Fruit fly (Drosophila melanogaster) whole organism, embryonic: ENCODE measurements around the gene eIF2alpha.

Source experiments
- Ada2b ChIP-seq: fragments of 200-800 bp; sonication (Bioruptor generic); IDR thresholded peaks from 2 replicates; pipeline ENCODE4 v1.3.6; 2022; ENCODE audit warnings: missing biosample characterization, missing genetic modification characterization
- Blimp-1 ChIP-seq: fragments of 200-800 bp; sonication (Bioruptor generic); optimal IDR thresholded peaks from 3 replicates; lab custom pipeline; 2018; ENCODE audit warnings: missing biosample characterization, missing genetic modification characterization, mild to moderate bottlenecking, moderate library complexity, missing genetic modification reagents
- CG14014 ChIP-seq: fragments of 200-800 bp; sonication (Bioruptor generic); IDR thresholded peaks from 2 replicates; pipeline ENCODE4 v1.3.6; 2022; ENCODE audit warnings: missing biosample characterization, missing genetic modification characterization
- CG14710 ChIP-seq: fragments of 200-800 bp; sonication (Bioruptor generic); optimal IDR thresholded peaks from 3 replicates; lab custom pipeline; 2019; ENCODE audit warnings: missing biosample characterization, mild to moderate bottlenecking, missing genetic modification characterization, moderate library complexity
- CG14860 ChIP-seq: fragments of 200-800 bp; sonication (Bioruptor generic); IDR thresholded peaks from 3 replicates; pipeline ENCODE4 v1.3.6; 2022; ENCODE audit warnings: missing biosample characterization, missing genetic modification characterization; ENCODE audit not compliant: partially characterized antibody
- CG1529 ChIP-seq: fragments of 200-800 bp; sonication (Bioruptor generic); optimal IDR thresholded peaks from 3 replicates; lab custom pipeline; 2018; ENCODE audit warnings: missing biosample characterization, missing genetic modification characterization
- CG15514 ChIP-seq: fragments of 200-800 bp; sonication (Bioruptor generic); optimal IDR thresholded peaks from 3 replicates; lab custom pipeline; 2017; ENCODE audit warnings: missing biosample characterization, missing genetic modification characterization, mild to moderate bottlenecking, moderate library complexity, missing genetic modification reagents
- CG1603 ChIP-seq: fragments of 200-800 bp; sonication (Bioruptor generic); optimal IDR thresholded peaks from 2 replicates; lab custom pipeline; 2019; ENCODE audit warnings: missing biosample characterization, mild to moderate bottlenecking, missing genetic modification characterization, moderate library complexity
- CG16815 ChIP-seq: fragments of 200-800 bp; sonication (Bioruptor generic); optimal IDR thresholded peaks from 3 replicates; lab custom pipeline; 2017; ENCODE audit warnings: missing biosample characterization, mild to moderate bottlenecking, missing genetic modification characterization
- CG16863 ChIP-seq: fragments of 200-800 bp; sonication (Bioruptor generic); optimal IDR thresholded peaks from 3 replicates; lab custom pipeline; 2016; ENCODE audit warnings: missing biosample characterization, missing genetic modification characterization
- CG2712 ChIP-seq: fragments of 200-800 bp; optimal IDR thresholded peaks from 3 replicates; lab custom pipeline; 2019; ENCODE audit warnings: missing biosample characterization, mild to moderate bottlenecking, missing genetic modification characterization, moderate library complexity
- CG32772 ChIP-seq: fragments of 200-800 bp; sonication (Bioruptor generic); IDR thresholded peaks from 2 replicates; pipeline ENCODE4 v1.3.6; 2022; ENCODE audit warnings: missing biosample characterization, missing genetic modification characterization
- CG34224 ChIP-seq: fragments of 200-800 bp; sonication (Bioruptor generic); IDR thresholded peaks from 3 replicates; pipeline ENCODE4 v1.3.6; 2022; ENCODE audit warnings: missing biosample characterization, missing genetic modification characterization; ENCODE audit not compliant: partially characterized antibody
- CG34376 ChIP-seq: fragments of 200-800 bp; sonication (Bioruptor generic); optimal IDR thresholded peaks from 2 replicates; lab custom pipeline; 2018; ENCODE audit warnings: missing biosample characterization, mild to moderate bottlenecking, missing genetic modification characterization
- CG3995 ChIP-seq: fragments of 200-800 bp; sonication (Bioruptor generic); optimal IDR thresholded peaks from 3 replicates; lab custom pipeline; 2016; ENCODE audit warnings: missing biosample characterization, missing genetic modification characterization
- CG42726 ChIP-seq: fragments of 200-800 bp; sonication (Bioruptor generic); IDR thresholded peaks from 2 replicates; pipeline ENCODE4 v1.3.6; 2022; ENCODE audit warnings: missing biosample characterization, missing genetic modification characterization; ENCODE audit not compliant: partially characterized antibody
- CG4617 ChIP-seq: fragments of 200-800 bp; sonication (Bioruptor generic); optimal IDR thresholded peaks from 3 replicates; lab custom pipeline; 2016; ENCODE audit warnings: missing biosample characterization, missing genetic modification characterization, borderline replicate concordance
- CG7928 ChIP-seq: fragments of 200-800 bp; sonication (Bioruptor generic); optimal IDR thresholded peaks from 2 replicates; lab custom pipeline; 2017; ENCODE audit warnings: missing biosample characterization, mild to moderate bottlenecking, missing genetic modification characterization
- CG7963 ChIP-seq: fragments of 200-800 bp; sonication (Bioruptor generic); IDR thresholded peaks from 3 replicates; pipeline ENCODE4 v1.3.6; 2022; ENCODE audit warnings: missing biosample characterization, missing genetic modification characterization; ENCODE audit not compliant: partially characterized antibody
- Chrac-16 ChIP-seq: fragments of 200-800 bp; sonication (Bioruptor generic); optimal IDR thresholded peaks from 3 replicates; lab custom pipeline; 2016; ENCODE audit warnings: missing biosample characterization, missing genetic modification characterization
- Dp ChIP-seq: fragments of 200-800 bp; sonication (Bioruptor generic); optimal IDR thresholded peaks from 2 replicates; lab custom pipeline; 2018; ENCODE audit warnings: missing biosample characterization, mild to moderate bottlenecking, missing genetic modification characterization, moderate library complexity
- Drgx ChIP-seq: fragments of 200-800 bp; sonication (Bioruptor generic); IDR thresholded peaks from 2 replicates; pipeline ENCODE4 v1.3.6; 2022; ENCODE audit warnings: missing biosample characterization, missing genetic modification characterization
- E2f2 ChIP-seq: fragments of 200-800 bp; sonication (Bioruptor generic); IDR thresholded peaks from 2 replicates; pipeline ENCODE4 v1.3.6; 2022; ENCODE audit warnings: missing biosample characterization, missing genetic modification characterization
- Eip74EF ChIP-seq, 2 experiments: fragments of 200-800 bp in 1 of 2; fragments of >200 bp in 1 of 2; sonication (Bioruptor generic) in 1 of 2; optimal IDR thresholded peaks; 2 replicates each; lab custom pipeline; 2017 to 2019; ENCODE audit warnings: missing biosample characterization in 2 of 2, missing genetic modification characterization in 2 of 2, mild to moderate bottlenecking in 1 of 2, moderate library complexity in 1 of 2
- Fer1 ChIP-seq: fragments of 200-800 bp; sonication (Bioruptor generic); optimal IDR thresholded peaks from 2 replicates; lab custom pipeline; 2017; ENCODE audit warnings: missing biosample characterization, mild to moderate bottlenecking, missing genetic modification characterization
- Fer3 ChIP-seq: fragments of 200-800 bp; sonication (Bioruptor generic); optimal IDR thresholded peaks from 2 replicates; lab custom pipeline; 2018; ENCODE audit warnings: missing biosample characterization, mild to moderate bottlenecking, missing genetic modification characterization, moderate library complexity
- Lhr ChIP-seq: fragments of 200-800 bp; sonication (Bioruptor generic); optimal IDR thresholded peaks from 3 replicates; lab custom pipeline; 2017; ENCODE audit warnings: mild to moderate bottlenecking, missing biosample characterization, missing genetic modification reagents, missing genetic modification characterization
- MBD-R2 ChIP-seq: fragments of 200-800 bp; sonication (Bioruptor generic); IDR thresholded peaks from 2 replicates; pipeline ENCODE4 v1.3.6; 2022; ENCODE audit warnings: missing biosample characterization, missing genetic modification characterization
- Nf-YC ChIP-seq: fragments of 200-800 bp; optimal IDR thresholded peaks from 3 replicates; lab custom pipeline; 2019; ENCODE audit warnings: missing biosample characterization, mild to moderate bottlenecking, missing genetic modification characterization, moderate library complexity
- Opbp ChIP-seq: fragments of 200-800 bp; sonication (Bioruptor generic); IDR thresholded peaks from 3 replicates; pipeline ENCODE4 v1.3.6; 2022; ENCODE audit warnings: missing biosample characterization, missing genetic modification characterization; ENCODE audit not compliant: partially characterized antibody
- Six4 ChIP-seq: fragments of 200-800 bp; sonication (Bioruptor generic); optimal IDR thresholded peaks from 2 replicates; lab custom pipeline; 2016; ENCODE audit warnings: missing biosample characterization, missing genetic modification characterization
- Spps ChIP-seq: fragments of 200-800 bp; sonication (Bioruptor generic); optimal IDR thresholded peaks from 2 replicates; lab custom pipeline; 2018; ENCODE audit warnings: missing biosample characterization, mild to moderate bottlenecking, missing genetic modification characterization
- YL-1 ChIP-seq: fragments of 200-800 bp; sonication (Bioruptor generic); optimal IDR thresholded peaks from 3 replicates; lab custom pipeline; 2017; ENCODE audit warnings: missing biosample characterization, mild to moderate bottlenecking, missing genetic modification characterization
- amos ChIP-seq: fragments of 200-800 bp; sonication (Bioruptor generic); IDR thresholded peaks from 2 replicates; pipeline ENCODE4 v1.3.6; 2022; ENCODE audit warnings: missing biosample characterization, missing genetic modification characterization; ENCODE audit not compliant: partially characterized antibody
- ato ChIP-seq: fragments of 200-800 bp; sonication (Bioruptor generic); IDR thresholded peaks from 2 replicates; pipeline ENCODE4 v1.3.6; 2022; ENCODE audit warnings: missing biosample characterization, missing genetic modification characterization; ENCODE audit not compliant: partially characterized antibody
- cwo ChIP-seq: fragments of 200-800 bp; sonication (Bioruptor generic); optimal IDR thresholded peaks from 3 replicates; lab custom pipeline; 2017; ENCODE audit warnings: missing biosample characterization, missing genetic modification characterization, mild to moderate bottlenecking, moderate library complexity, missing genetic modification reagents
- dmrt11E ChIP-seq: fragments of 200-800 bp; sonication (Bioruptor generic); optimal IDR thresholded peaks from 3 replicates; lab custom pipeline; 2018; ENCODE audit warnings: missing biosample characterization, mild to moderate bottlenecking, missing genetic modification characterization, moderate library complexity
- ewg ChIP-seq: fragments of 200-800 bp; sonication (Bioruptor generic); optimal IDR thresholded peaks from 3 replicates; lab custom pipeline; 2017; ENCODE audit warnings: mild to moderate bottlenecking, missing biosample characterization, missing genetic modification reagents, missing genetic modification characterization
- hkb ChIP-seq, 2 experiments: fragments of 200-800 bp in 1 of 2; fragments of >200 bp in 1 of 2; sonication (Bioruptor generic) in 1 of 2; IDR thresholded peaks in 1 of 2; optimal IDR thresholded peaks in 1 of 2; 2 replicates each; pipeline versions ENCODE4 v1.3.6 to Lab custom; 2017 to 2022; ENCODE audit warnings: missing biosample characterization in 1 of 2, missing genetic modification characterization in 1 of 2
- lbe ChIP-seq: fragments of 200-800 bp; sonication (Bioruptor generic); optimal IDR thresholded peaks from 2 replicates; lab custom pipeline; 2016; ENCODE audit warnings: missing biosample characterization, mild to moderate bottlenecking, missing genetic modification characterization
- lilli ChIP-seq: fragments of 200-800 bp; sonication (Bioruptor generic); optimal IDR thresholded peaks from 3 replicates; lab custom pipeline; 2016; ENCODE audit warnings: missing biosample characterization, missing genetic modification characterization
- luna ChIP-seq: fragments of 200-800 bp; sonication (Bioruptor generic); optimal IDR thresholded peaks from 2 replicates; lab custom pipeline; 2016; ENCODE audit warnings: missing biosample characterization, missing genetic modification characterization
- mirr ChIP-seq: fragments of 200-800 bp; sonication (Bioruptor generic); optimal IDR thresholded peaks from 3 replicates; lab custom pipeline; 2018; ENCODE audit warnings: missing biosample characterization, mild to moderate bottlenecking, missing genetic modification characterization
- pzg ChIP-seq: fragments of 200-800 bp; sonication (Bioruptor generic); optimal IDR thresholded peaks from 3 replicates; lab custom pipeline; 2018; ENCODE audit warnings: missing biosample characterization, mild to moderate bottlenecking, missing genetic modification characterization, moderate library complexity
- ro ChIP-seq: fragments of 200-800 bp; sonication (Bioruptor generic); IDR thresholded peaks from 2 replicates; pipeline ENCODE4 v1.3.6; 2022; ENCODE audit warnings: missing biosample characterization, missing genetic modification characterization
- sima ChIP-seq: fragments of 200-800 bp; sonication (Bioruptor generic); optimal IDR thresholded peaks from 2 replicates; lab custom pipeline; 2016; ENCODE audit warnings: missing biosample characterization, missing genetic modification characterization
- sob ChIP-seq: fragments of 200-800 bp; sonication (Bioruptor generic); IDR thresholded peaks from 2 replicates; pipeline ENCODE4 v1.3.6; 2022; ENCODE audit warnings: missing biosample characterization, missing genetic modification characterization

The eIF2alpha gene

dm6 chrX:16421899-16422412 is 24.8 kb downstream of the eIF2alpha start, which contains the start of gene AnxB11 (continued):
- TF ChIP-seq E2f2 (GFP tag; lab: Robert Waterston, UW) (no peak; the same call in 1 of the 2 replicates), sob (peak; percentile 26; the same call in 1 of the 2 replicates), Spps (tag; lab: Kevin White, UChicago) (no peak), ewg (GFP tag; lab: Kevin White, UChicago) (no peak), Fer1 (GFP tag; lab: Kevin White, UChicago) (peak; percentile 29), CG16863 (GFP tag; lab: Kevin White, UChicago) (peak; percentile 2), CG34224 (peak; percentile 45; the same call in 2 of the 3 replicates), Chrac-16 (GFP tag; lab: Kevin White, UChicago) (no peak), Ada2b (no peak), Six4 (no peak), Lhr (GFP tag; lab: Kevin White, UChicago) (no peak), mirr (GFP tag; lab: Kevin White, UChicago) (peak; percentile 56), lbe (GFP tag; lab: Kevin White, UChicago) (peak; percentile 11), CG1529 (peak; percentile 86), lilli (GFP tag; lab: Kevin White, UChicago) (no peak), CG4617 (GFP tag; lab: Kevin White, UChicago) (peak; percentile 23), cwo (peak; percentile 25), CG32772 (no peak), CG1603 (tag; lab: Kevin White, UChicago) (peak; percentile 37), CG7963 (GFP tag; lab: Robert Waterston, UW) (peak; percentile 84), Blimp-1 (GFP tag; lab: Kevin White, UChicago) (peak; percentile 22), CG14014 (GFP tag; lab: Robert Waterston, UW) (no peak), Drgx (GFP tag; lab: Robert Waterston, UW) (no peak), amos (peak; percentile 56; the same call in 1 of the 2 replicates), CG16815 (no peak), YL-1 (peak; percentile 13), CG14710 (tag; lab: Kevin White, UChicago) (no peak), Nf-YC (no peak), CG42726 (GFP tag; lab: Robert Waterston, UW) (peak; percentile 30; the same call in 1 of the 2 replicates), ato (GFP tag; lab: Robert Waterston, UW) (peak; percentile 76), dmrt11E (tag; lab: Kevin White, UChicago) (no peak), hkb (optimal IDR thresholded peaks at IDR 0.05; lab: Kevin White, UChicago) (no peak), hkb (GFP tag; IDR thresholded peaks at IDR 0.05; lab: Robert Waterston, UW) (0 out of 2 replicates have a peak, but pooled peaks have one; percentile 13), sima (GFP tag; lab: Kevin White, UChicago) (no peak), luna (GFP tag; lab: Kevin White, UChicago) (no peak), CG34376 (GFP tag; lab: Kevin White, UChicago) (peak; percentile 53), CG14860 (GFP tag; lab: Robert Waterston, UW) (peak; percentile 50), CG7928 (GFP tag; lab: Kevin White, UChicago) (peak; percentile 88), Eip74EF (GFP tag; optimal IDR thresholded peaks at IDR 0.05; lab: Kevin White, UChicago) (peak in 1 of 2 experiments; percentile 20), Dp (peak; percentile 70), CG15514 (GFP tag; lab: Kevin White, UChicago) (no peak), MBD-R2 (GFP tag; lab: Robert Waterston, UW) (peak; percentile 37; the same call in 1 of the 2 replicates), ro (GFP tag; lab: Robert Waterston, UW) (no peak), CG3995 (GFP tag; lab: Kevin White, UChicago) (peak; percentile 26), Opbp (peak; percentile 74; the same call in 2 of the 3 replicates), CG2712 (peak; percentile 23), pzg (peak; percentile 25), Fer3 (tag; lab: Kevin White, UChicago) (no peak)
